Worm (Caenorhabditis elegans) whole organism, mixed stage, embryonic: ENCODE data around the gene F53A9.1.

ENCODE experiments used
- M03D4.4 ChIP-seq: sonication (generic microtip); optimal IDR thresholded peaks from 2 replicates; lab custom pipeline; 2017; ENCODE audit warnings: mild to moderate bottlenecking, missing genetic modification characterization, missing compliant biosample characterization
- bed-3 ChIP-seq: fragments of 200-800 bp; sonication (Bioruptor generic); optimal IDR thresholded peaks from 3 replicates; lab custom pipeline; 2018; ENCODE audit warnings: mild to moderate bottlenecking, missing genetic modification characterization, moderate library complexity, missing compliant biosample characterization
- ceh-43 ChIP-seq: fragments of 200-800 bp; sonication (Bioruptor generic); optimal IDR thresholded peaks from 2 replicates; lab custom pipeline; 2018; ENCODE audit warnings: mild to moderate bottlenecking, missing genetic modification characterization, moderate library complexity, missing compliant biosample characterization
- ceh-83 ChIP-seq: fragments of 200-800 bp; sonication (Bioruptor generic); optimal IDR thresholded peaks from 2 replicates; lab custom pipeline; 2018; ENCODE audit warnings: mild to moderate bottlenecking, missing genetic modification characterization, missing compliant biosample characterization
- ces-1 ChIP-seq: fragments of 150-350 bp; optimal IDR thresholded peaks from 2 replicates; lab custom pipeline; 2014; ENCODE audit warnings: missing biosample characterization, missing genetic modification reagents, missing genetic modification characterization
- drap-1 ChIP-seq: fragments of 200-800 bp; sonication (Bioruptor generic); optimal IDR thresholded peaks from 3 replicates; lab custom pipeline; 2018; ENCODE audit warnings: mild to moderate bottlenecking, missing genetic modification characterization, missing compliant biosample characterization
- elt-1 ChIP-seq: sonication (generic microtip); optimal IDR thresholded peaks from 2 replicates; lab custom pipeline; 2017; ENCODE audit warnings: missing genetic modification characterization, mild to moderate bottlenecking, missing compliant biosample characterization, antibody characterized with exemption, moderate library complexity, borderline replicate concordance; ENCODE audit not compliant: insufficient read depth
- elt-3 ChIP-seq: fragments of 150-350 bp; optimal IDR thresholded peaks from 2 replicates; lab custom pipeline; 2014; ENCODE audit warnings: missing biosample characterization, missing genetic modification characterization
- flh-1 ChIP-seq: fragments of 200-800 bp; sonication (Bioruptor generic); optimal IDR thresholded peaks from 2 replicates; lab custom pipeline; 2018; ENCODE audit warnings: mild to moderate bottlenecking, missing genetic modification characterization, moderate library complexity, missing compliant biosample characterization
- lin-32 ChIP-seq: fragments of 200-800 bp; sonication (Bioruptor generic); optimal IDR thresholded peaks from 2 replicates; lab custom pipeline; 2018; ENCODE audit warnings: mild to moderate bottlenecking, missing genetic modification characterization, missing compliant biosample characterization
- lsy-2 ChIP-seq: fragments of 150-350 bp; optimal IDR thresholded peaks from 2 replicates; lab custom pipeline; 2014; ENCODE audit warnings: missing biosample characterization, missing genetic modification characterization
- mab-5 ChIP-seq: fragments of 150-350 bp; optimal IDR thresholded peaks from 2 replicates; lab custom pipeline; 2014; ENCODE audit warnings: missing biosample characterization, missing genetic modification characterization
- mep-1 ChIP-seq: fragments of 150-350 bp; optimal IDR thresholded peaks from 2 replicates; lab custom pipeline; 2017; ENCODE audit warnings: missing biosample characterization, missing genetic modification reagents, missing genetic modification characterization, inconsistent platforms
- mls-2 ChIP-seq: sonication (generic microtip); optimal IDR thresholded peaks from 2 replicates; lab custom pipeline; 2016; ENCODE audit warnings: mild to moderate bottlenecking, missing genetic modification characterization, moderate library complexity, missing compliant biosample characterization
- nhr-2 ChIP-seq: fragments of 150-350 bp; optimal IDR thresholded peaks from 2 replicates; lab custom pipeline; 2014; ENCODE audit warnings: missing biosample characterization, missing genetic modification characterization
- nhr-237 ChIP-seq: fragments of 150-350 bp; optimal IDR thresholded peaks from 2 replicates; lab custom pipeline; 2014; ENCODE audit warnings: missing biosample characterization, missing genetic modification characterization
- nhr-28 ChIP-seq: fragments of 150-350 bp; optimal IDR thresholded peaks from 2 replicates; lab custom pipeline; 2014; ENCODE audit warnings: missing biosample characterization, missing genetic modification characterization
- nhr-76 ChIP-seq: sonication (generic microtip); optimal IDR thresholded peaks from 2 replicates; lab custom pipeline; 2017; ENCODE audit warnings: missing biosample characterization, missing genetic modification characterization
- pha-4 ChIP-seq: fragments of 150-350 bp; optimal IDR thresholded peaks from 2 replicates; lab custom pipeline; 2018; ENCODE audit warnings: missing biosample characterization, missing genetic modification reagents, missing genetic modification characterization
- sem-2 ChIP-seq: fragments of 200-800 bp; sonication (Bioruptor generic); optimal IDR thresholded peaks from 2 replicates; lab custom pipeline; 2018; ENCODE audit warnings: mild to moderate bottlenecking, missing genetic modification characterization, missing compliant biosample characterization
- snpc-4 ChIP-seq: fragments of 150-350 bp; optimal IDR thresholded peaks from 2 replicates; lab custom pipeline; 2014; ENCODE audit warnings: missing biosample characterization, missing genetic modification characterization
- sptf-1 ChIP-seq: sonication (generic microtip); optimal IDR thresholded peaks from 2 replicates; lab custom pipeline; 2017; ENCODE audit warnings: mild to moderate bottlenecking, missing genetic modification characterization, moderate library complexity, missing compliant biosample characterization
- tbx-8 ChIP-seq: fragments of 200-800 bp; sonication (Bioruptor generic); optimal IDR thresholded peaks from 2 replicates; lab custom pipeline; 2018; ENCODE audit warnings: mild to moderate bottlenecking, missing genetic modification characterization, moderate library complexity, missing compliant biosample characterization
- unc-120 ChIP-seq: sonication (generic microtip); optimal IDR thresholded peaks from 2 replicates; lab custom pipeline; 2017; ENCODE audit warnings: missing genetic modification characterization, missing compliant biosample characterization; ENCODE audit not compliant: poor library complexity, severe bottlenecking
- unc-39 ChIP-seq: fragments of 150-350 bp; optimal IDR thresholded peaks from 2 replicates; lab custom pipeline; 2014; ENCODE audit warnings: missing biosample characterization, missing genetic modification characterization
- unc-62 ChIP-seq: fragments of 150-350 bp; optimal IDR thresholded peaks from 2 replicates; lab custom pipeline; 2014; ENCODE audit warnings: missing biosample characterization, missing genetic modification reagents, missing genetic modification characterization
- zip-8 ChIP-seq: fragments of 150-350 bp; optimal IDR thresholded peaks from 2 replicates; lab custom pipeline; 2014; ENCODE audit warnings: missing biosample characterization, missing genetic modification characterization
- ztf-11 ChIP-seq: fragments of 150-350 bp; optimal IDR thresholded peaks from 2 replicates; lab custom pipeline; 2014; ENCODE audit warnings: missing biosample characterization, missing genetic modification characterization

F53A9.1 gene

DNA sequence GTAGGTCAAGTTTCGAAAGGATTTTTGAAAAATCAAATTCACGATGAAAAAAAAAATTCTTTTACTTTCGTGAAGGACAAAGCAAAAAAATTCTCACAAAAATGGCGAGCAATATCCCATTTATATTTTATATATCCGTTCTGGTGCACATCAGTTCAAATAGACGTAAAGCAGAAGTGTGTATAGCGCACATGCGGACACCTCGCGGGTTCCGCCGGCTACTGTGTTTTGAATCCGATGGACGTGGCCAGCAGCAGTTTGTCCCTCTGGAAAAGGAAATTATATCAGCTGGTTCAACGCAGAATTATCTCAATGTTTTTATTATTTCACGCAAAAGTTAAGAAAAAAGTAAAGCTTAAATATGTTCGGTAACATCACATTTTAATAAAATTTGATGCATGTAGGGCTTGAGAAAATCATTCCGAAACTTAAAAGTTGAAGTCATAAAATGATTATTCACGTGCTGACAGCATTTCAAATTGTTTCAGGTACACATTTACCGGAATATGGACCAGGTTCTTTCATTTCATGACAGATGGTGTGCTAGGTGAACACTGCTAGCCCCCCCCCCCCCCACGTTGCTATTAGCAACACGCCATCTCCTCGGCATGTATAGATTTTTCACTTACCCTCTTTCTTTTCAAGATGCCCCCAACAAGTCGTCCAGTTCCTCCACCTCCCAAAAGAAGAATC lies 7.6 kb upstream of the F53A9.1 start, which contains the start of gene jbts-14:
Gene jbts-14, plus strand, starts transcription at position 643 of the 693 bp plus-strand sequence.
- TF ChIP-seq nhr-76 (tag; lab: Kevin White, UChicago) (no peak), M03D4.4 (no peak), ceh-43 (GFP tag; lab: Kevin White, UChicago) (no peak), unc-120 (tag; lab: Kevin White, UChicago) (no peak), snpc-4 (tag; lab: Kevin White, UChicago) (no peak), lsy-2 (tag; lab: Kevin White, UChicago) (no peak), mls-2 (tag; lab: Kevin White, UChicago) (no peak), bed-3 (GFP tag; lab: Kevin White, UChicago) (no peak), elt-1 (tag; lab: Kevin White, UChicago) (no peak), pha-4 (tag; lab: Kevin White, UChicago) (no peak), nhr-237 (tag; lab: Kevin White, UChicago) (no peak), ces-1 (GFP tag; lab: Kevin White, UChicago) (no peak), unc-39 (no peak), lin-32 (no peak)
- TF ChIP-seq, all 35 proteins: peak for 0

DNA sequence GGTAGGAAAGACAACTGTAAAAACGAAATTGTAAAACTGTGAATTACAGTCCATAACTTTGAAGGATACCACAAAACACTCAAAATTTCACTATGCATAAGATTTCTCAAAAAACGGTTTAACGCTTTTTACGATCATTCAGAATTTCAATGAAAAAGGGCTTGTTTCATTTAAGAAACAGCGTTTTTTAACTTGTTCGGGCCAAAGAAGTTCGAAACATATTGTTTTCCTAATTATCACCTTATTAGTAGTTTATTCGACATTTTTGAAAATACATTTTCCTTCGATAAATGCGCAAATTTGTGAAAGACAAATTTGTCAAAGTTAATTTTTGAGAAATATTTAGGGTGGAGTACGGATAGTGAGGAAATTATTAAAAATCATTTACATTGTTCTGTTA lies 6.6 kb upstream of the F53A9.1 start:
- TF ChIP-seq ceh-83 (no peak), nhr-237 (tag; lab: Kevin White, UChicago) (no peak), elt-1 (tag; lab: Kevin White, UChicago) (no peak), zip-8 (tag; lab: Kevin White, UChicago) (no peak), elt-3 (no peak), unc-39 (no peak)
- TF ChIP-seq, all 35 proteins: peak for 0

DNA sequence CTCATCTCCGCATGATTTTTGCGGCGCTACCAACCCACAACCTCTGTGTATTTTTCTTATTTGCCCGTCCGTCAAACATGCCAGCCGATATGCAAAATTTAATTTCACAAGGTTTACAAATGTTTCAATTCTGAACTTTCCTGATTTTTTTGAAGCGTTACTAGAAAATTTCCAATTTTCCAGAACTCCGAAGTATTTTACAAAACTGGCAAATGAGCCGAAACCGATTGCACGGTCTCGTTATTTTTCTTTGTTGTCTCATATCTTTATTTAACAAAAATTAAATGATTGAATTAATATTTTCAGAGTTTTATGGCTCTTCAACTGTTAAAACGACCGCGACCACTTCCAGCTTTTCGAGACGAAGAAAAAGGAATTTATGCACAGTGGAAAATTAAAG lies 3.3 kb upstream of the F53A9.1 start, which contains the start of gene F53A9.3:
Gene F53A9.3, plus strand, starts transcription at position 301 of the 400 bp plus-strand sequence.
- TF ChIP-seq sptf-1 (tag; lab: Kevin White, UChicago) (no peak), unc-62 (GFP tag; lab: Kevin White, UChicago) (no peak), lin-32 (no peak), elt-1 (tag; lab: Kevin White, UChicago) (no peak), tbx-8 (GFP tag; lab: Kevin White, UChicago) (no peak), ztf-11 (tag; lab: Kevin White, UChicago) (no peak), mls-2 (tag; lab: Kevin White, UChicago) (no peak), nhr-237 (tag; lab: Kevin White, UChicago) (no peak), nhr-28 (tag; lab: Kevin White, UChicago) (no peak), nhr-2 (tag; lab: Kevin White, UChicago) (no peak), drap-1 (GFP tag; lab: Kevin White, UChicago) (no peak), snpc-4 (tag; lab: Kevin White, UChicago) (no peak), sem-2 (GFP tag; lab: Kevin White, UChicago) (no peak), lsy-2 (tag; lab: Kevin White, UChicago) (no peak), mep-1 (tag; lab: Kevin White, UChicago) (no peak)
- TF ChIP-seq, all 35 proteins: peak for 0

DNA sequence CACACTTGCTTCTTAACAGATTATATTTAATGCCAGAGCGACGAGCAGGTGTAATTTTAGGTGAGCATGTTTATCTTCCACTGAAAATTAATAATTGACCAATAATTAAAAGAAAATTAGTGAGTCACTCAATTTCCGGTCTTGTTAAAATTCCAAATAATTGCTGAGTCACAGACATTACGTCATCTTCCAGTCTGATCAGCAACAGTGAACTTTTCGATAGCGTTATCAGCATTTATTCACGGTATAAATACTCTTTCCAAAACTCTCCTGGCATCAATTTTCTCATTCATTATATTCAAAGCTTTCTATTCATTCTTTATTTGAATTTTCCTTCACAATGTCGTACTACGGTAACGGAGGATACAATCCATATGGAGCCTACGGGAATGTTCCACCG lies 2.0 kb upstream of the F53A9.1 start, which contains the start of gene kreg-1:
Gene kreg-1, plus strand, starts transcription at position 341 of the 400 bp plus-strand sequence.
- TF ChIP-seq zip-8 (tag; lab: Kevin White, UChicago) (peak; percentile 9), bed-3 (GFP tag; lab: Kevin White, UChicago) (no peak)

DNA sequence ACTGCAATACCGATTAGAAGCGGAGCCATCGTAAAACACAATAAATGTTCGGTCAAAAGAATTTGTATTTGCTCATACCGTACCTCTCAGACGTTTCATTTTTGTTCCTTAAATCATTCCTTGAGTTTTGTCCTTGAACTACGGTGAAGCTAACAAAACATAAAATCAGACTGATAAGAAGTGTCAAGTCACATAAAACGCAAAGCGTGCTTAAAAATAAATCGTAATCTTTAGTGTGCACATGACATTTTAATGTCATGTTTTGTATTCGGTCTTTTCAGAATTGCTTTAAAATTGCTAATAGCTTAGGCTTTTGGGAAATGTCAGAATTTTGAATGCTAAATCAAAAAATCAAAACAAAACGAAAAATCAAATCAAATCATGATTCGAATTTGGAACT lies 1.3 kb downstream of the F53A9.1 start:
- no peak for TF ChIP-seq unc-39
- no peak for TF ChIP-seq ceh-43 (GFP tag; lab: Kevin White, UChicago)
- TF ChIP-seq nhr-2 (tag; lab: Kevin White, UChicago) = no peak
- no peak for TF ChIP-seq mab-5 (tag; lab: Kevin White, UChicago)
- no peak for TF ChIP-seq sem-2 (GFP tag; lab: Kevin White, UChicago)
- TF ChIP-seq mep-1 (tag; lab: Kevin White, UChicago) = no peak
- TF ChIP-seq elt-3 = no peak
- no peak for TF ChIP-seq sptf-1 (tag; lab: Kevin White, UChicago)
- TF ChIP-seq ceh-83 = no peak
- TF ChIP-seq ztf-11 (tag; lab: Kevin White, UChicago) = no peak
- no peak for TF ChIP-seq mls-2 (tag; lab: Kevin White, UChicago)
- TF ChIP-seq flh-1 = no peak
